Worm (Caenorhabditis elegans): Measurements from ENCODE around the gene C52E4.7.

- TF ChIP-seq madf-2 (tag; optimal IDR thresholded peaks at IDR 0.05) (no peak), ceh-2 (tag; optimal IDR thresholded peaks at IDR 0.05) (no peak), elt-4 (tag; optimal IDR thresholded peaks at IDR 0.05) (peak; percentile 59), dmd-4 (tag; optimal IDR thresholded peaks at IDR 0.05; ENCODE audit: borderline replicate concordance) (no peak), che-1 (tag; optimal IDR thresholded peaks at IDR 0.05) (no peak), ets-4 (tag; optimal IDR thresholded peaks at IDR 0.05) (no peak), rnt-1 (tag; optimal IDR thresholded peaks at IDR 0.05) (no peak), dve-1 (tag; optimal IDR thresholded peaks at IDR 0.05) (no peak), ceh-48 (tag; optimal IDR thresholded peaks at IDR 0.05) (peak; percentile 18), zip-5 (tag; optimal IDR thresholded peaks at IDR 0.05) (no peak), unc-42 (tag; optimal IDR thresholded peaks at IDR 0.05) (peak; percentile 78)
Observed at ce11 chrV:12024273-12024672, 30.2 kb downstream of the C52E4.7 start.
